Fruit fly (Drosophila melanogaster) whole organism, embryonic: ENCODE results near the gene ida.

Source experiments
- ATbp ChIP-seq: fragments of 200-800 bp; sonication (Bioruptor generic); optimal IDR thresholded peaks from 2 replicates; lab custom pipeline; 2017; ENCODE audit warnings: missing biosample characterization, mild to moderate bottlenecking, missing genetic modification characterization, missing genetic modification reagents
- Asciz ChIP-seq: fragments of 200-800 bp; sonication (Bioruptor generic); optimal IDR thresholded peaks from 2 replicates; lab custom pipeline; 2017; ENCODE audit warnings: missing biosample characterization, mild to moderate bottlenecking, missing genetic modification characterization, missing genetic modification reagents
- Bgb ChIP-seq: fragments of 200-800 bp; sonication (Bioruptor generic); IDR thresholded peaks from 2 replicates; pipeline ENCODE4 v1.3.6; 2022; ENCODE audit warnings: missing biosample characterization, missing genetic modification characterization; ENCODE audit not compliant: partially characterized antibody
- Blimp-1 ChIP-seq: fragments of 200-800 bp; sonication (Bioruptor generic); optimal IDR thresholded peaks from 3 replicates; lab custom pipeline; 2018; ENCODE audit warnings: missing biosample characterization, missing genetic modification characterization, mild to moderate bottlenecking, moderate library complexity, missing genetic modification reagents
- BtbVII ChIP-seq: fragments of 200-800 bp; sonication (Bioruptor generic); optimal IDR thresholded peaks from 3 replicates; lab custom pipeline; 2017; ENCODE audit warnings: missing biosample characterization, mild to moderate bottlenecking, missing genetic modification characterization
- CG10147 ChIP-seq: fragments of 200-800 bp; sonication (Bioruptor generic); optimal IDR thresholded peaks from 2 replicates; lab custom pipeline; 2019; ENCODE audit warnings: missing biosample characterization, mild to moderate bottlenecking, missing genetic modification characterization, moderate library complexity
- CG10543 ChIP-seq: fragments of 200-800 bp; sonication (Bioruptor generic); optimal IDR thresholded peaks from 3 replicates; lab custom pipeline; 2017; ENCODE audit warnings: missing biosample characterization, mild to moderate bottlenecking, missing genetic modification characterization, moderate library complexity
- CG12659 ChIP-seq: fragments of 200-800 bp; sonication (Bioruptor generic); optimal IDR thresholded peaks from 3 replicates; lab custom pipeline; 2017; ENCODE audit warnings: mild to moderate bottlenecking, missing biosample characterization, missing genetic modification reagents, missing genetic modification characterization
- CG1529 ChIP-seq: fragments of 200-800 bp; sonication (Bioruptor generic); optimal IDR thresholded peaks from 3 replicates; lab custom pipeline; 2018; ENCODE audit warnings: missing biosample characterization, missing genetic modification characterization
- CG17359 ChIP-seq: fragments of 200-800 bp; sonication (Bioruptor generic); optimal IDR thresholded peaks from 3 replicates; lab custom pipeline; 2018; ENCODE audit warnings: missing biosample characterization, mild to moderate bottlenecking, missing genetic modification characterization, moderate library complexity
- CG17568 ChIP-seq: fragments of 200-800 bp; sonication (Bioruptor generic); optimal IDR thresholded peaks from 2 replicates; lab custom pipeline; 2018; ENCODE audit warnings: missing biosample characterization, mild to moderate bottlenecking, missing genetic modification characterization, moderate library complexity
- CG2199 ChIP-seq: fragments of 200-800 bp; sonication (Bioruptor generic); IDR thresholded peaks from 3 replicates; pipeline ENCODE4 v1.3.6; 2022; ENCODE audit warnings: missing biosample characterization, missing genetic modification characterization
- CG3281 ChIP-seq: fragments of 200-800 bp; sonication (Bioruptor generic); optimal IDR thresholded peaks from 3 replicates; lab custom pipeline; 2017; ENCODE audit warnings: missing biosample characterization, mild to moderate bottlenecking, missing genetic modification characterization
- CG4730 ChIP-seq: fragments of 200-800 bp; sonication (Bioruptor generic); IDR thresholded peaks from 2 replicates; pipeline ENCODE4 v1.3.6; 2022; ENCODE audit warnings: missing biosample characterization, missing genetic modification characterization
- CG4854 ChIP-seq: fragments of 200-800 bp; sonication (Bioruptor generic); optimal IDR thresholded peaks from 2 replicates; lab custom pipeline; 2016; ENCODE audit warnings: missing biosample characterization, missing genetic modification characterization, inconsistent platforms
- CG6765 ChIP-seq: fragments of 200-800 bp; sonication (Bioruptor generic); optimal IDR thresholded peaks from 3 replicates; lab custom pipeline; 2017; ENCODE audit warnings: missing biosample characterization, mild to moderate bottlenecking, missing genetic modification characterization
- CG6813 ChIP-seq: fragments of 200-800 bp; sonication (Bioruptor generic); optimal IDR thresholded peaks from 2 replicates; lab custom pipeline; 2017; ENCODE audit warnings: missing biosample characterization, missing genetic modification characterization, mild to moderate bottlenecking, moderate library complexity, missing genetic modification reagents
- CG9437 ChIP-seq: fragments of 200-800 bp; sonication (Bioruptor generic); optimal IDR thresholded peaks from 2 replicates; lab custom pipeline; 2018; ENCODE audit warnings: missing biosample characterization, mild to moderate bottlenecking, missing genetic modification characterization
- CTCF ChIP-seq: fragments of 200-800 bp; sonication (Bioruptor generic); optimal IDR thresholded peaks from 2 replicates; lab custom pipeline; 2017; ENCODE audit warnings: missing biosample characterization, mild to moderate bottlenecking, missing genetic modification characterization, moderate library complexity
- Dbx ChIP-seq: fragments of 200-800 bp; sonication (Bioruptor generic); IDR thresholded peaks from 3 replicates; pipeline ENCODE4 v1.3.6; 2022; ENCODE audit warnings: missing biosample characterization, missing genetic modification characterization
- Dfd ChIP-seq, 2 experiments: fragments of >200 bp; optimal IDR thresholded peaks; 2 replicates each; lab custom pipeline; 2017; ENCODE audit warnings: missing biosample characterization in 2 of 2, missing genetic modification characterization in 2 of 2
- Doc2 ChIP-seq: fragments of 200-800 bp; sonication (Bioruptor generic); IDR thresholded peaks from 2 replicates; pipeline ENCODE4 v1.3.6; 2022; ENCODE audit warnings: missing biosample characterization, missing genetic modification characterization
- E2f2 ChIP-seq: fragments of 200-800 bp; sonication (Bioruptor generic); IDR thresholded peaks from 2 replicates; pipeline ENCODE4 v1.3.6; 2022; ENCODE audit warnings: missing biosample characterization, missing genetic modification characterization
- H2.0 ChIP-seq: fragments of 200-800 bp; sonication (Bioruptor generic); IDR thresholded peaks from 2 replicates; pipeline ENCODE4 v1.3.6; 2022; ENCODE audit warnings: missing biosample characterization, missing genetic modification characterization
- HLH4C ChIP-seq: fragments of 200-800 bp; sonication (Bioruptor generic); IDR thresholded peaks from 3 replicates; pipeline ENCODE4 v1.3.6; 2022; ENCODE audit warnings: missing biosample characterization, missing genetic modification characterization; ENCODE audit not compliant: partially characterized antibody
- Hand ChIP-seq: fragments of 200-800 bp; sonication (Bioruptor generic); optimal IDR thresholded peaks from 2 replicates; lab custom pipeline; 2017; ENCODE audit warnings: mild to moderate bottlenecking, missing biosample characterization, missing genetic modification reagents, missing genetic modification characterization
- Hey ChIP-seq: fragments of 200-800 bp; sonication (Bioruptor generic); optimal IDR thresholded peaks from 3 replicates; lab custom pipeline; 2018; ENCODE audit warnings: missing biosample characterization, mild to moderate bottlenecking, missing genetic modification characterization
- Hmr ChIP-seq: fragments of 200-800 bp; sonication (Bioruptor generic); optimal IDR thresholded peaks from 3 replicates; lab custom pipeline; 2017; ENCODE audit warnings: mild to moderate bottlenecking, missing biosample characterization, missing genetic modification reagents, missing genetic modification characterization
- Meics ChIP-seq: fragments of 200-800 bp; sonication (Bioruptor generic); optimal IDR thresholded peaks from 2 replicates; lab custom pipeline; 2017; ENCODE audit warnings: missing biosample characterization, mild to moderate bottlenecking, missing genetic modification characterization
- PHDP ChIP-seq: fragments of 200-800 bp; sonication (Bioruptor generic); optimal IDR thresholded peaks from 3 replicates; lab custom pipeline; 2018; ENCODE audit warnings: missing biosample characterization, mild to moderate bottlenecking, missing genetic modification characterization, moderate library complexity
- Sox102F ChIP-seq: fragments of 200-800 bp; sonication (Bioruptor generic); optimal IDR thresholded peaks from 2 replicates; lab custom pipeline; 2018; ENCODE audit warnings: missing biosample characterization, mild to moderate bottlenecking, missing genetic modification characterization, moderate library complexity
- bowl ChIP-seq: fragments of 200-800 bp; sonication (Bioruptor generic); IDR thresholded peaks from 2 replicates; pipeline ENCODE4 v1.3.6; 2022; ENCODE audit warnings: missing biosample characterization, missing genetic modification characterization
- br ChIP-seq: fragments of >200 bp; optimal IDR thresholded peaks from 2 replicates; lab custom pipeline; 2017
- bsh ChIP-seq, 2 experiments: fragments of 200-800 bp; sonication (Bioruptor generic); optimal IDR thresholded peaks; 2 replicates each; lab custom pipeline; 2017 to 2018; ENCODE audit warnings: mild to moderate bottlenecking in 2 of 2, missing biosample characterization in 2 of 2, missing genetic modification characterization in 2 of 2, moderate library complexity in 1 of 2
- chn ChIP-seq: fragments of 200-800 bp; sonication (Bioruptor generic); optimal IDR thresholded peaks from 2 replicates; lab custom pipeline; 2016; ENCODE audit warnings: missing biosample characterization, missing genetic modification characterization
- ci ChIP-seq: fragments of 200-800 bp; sonication (Bioruptor generic); IDR thresholded peaks from 3 replicates; pipeline ENCODE4 v1.3.6; 2022; ENCODE audit warnings: missing biosample characterization, missing genetic modification characterization
- fd3F ChIP-seq: fragments of 200-800 bp; sonication (Bioruptor generic); optimal IDR thresholded peaks from 2 replicates; lab custom pipeline; 2018; ENCODE audit warnings: missing biosample characterization, mild to moderate bottlenecking, missing genetic modification characterization, moderate library complexity
- gt ChIP-seq: fragments of 200-800 bp; sonication (Bioruptor generic); IDR thresholded peaks from 2 replicates; pipeline ENCODE4 v1.3.6; 2022; ENCODE audit warnings: missing biosample characterization, missing genetic modification characterization
- hbn ChIP-seq: fragments of 200-800 bp; sonication (Bioruptor generic); IDR thresholded peaks from 2 replicates; pipeline ENCODE4 v1.3.6; 2022; ENCODE audit warnings: missing biosample characterization, missing genetic modification characterization; ENCODE audit not compliant: partially characterized antibody
- jumu ChIP-seq: fragments of 200-800 bp; sonication (Bioruptor generic); optimal IDR thresholded peaks from 3 replicates; lab custom pipeline; 2016; ENCODE audit warnings: missing biosample characterization, missing genetic modification characterization
- kni ChIP-seq: fragments of 200-800 bp; sonication (Bioruptor generic); optimal IDR thresholded peaks from 3 replicates; lab custom pipeline; 2017; ENCODE audit warnings: mild to moderate bottlenecking, missing biosample characterization, missing genetic modification reagents, missing genetic modification characterization
- odd ChIP-seq: fragments of 200-800 bp; sonication (Bioruptor generic); optimal IDR thresholded peaks from 2 replicates; lab custom pipeline; 2017; ENCODE audit warnings: missing biosample characterization, mild to moderate bottlenecking, missing genetic modification characterization
- peb ChIP-seq: fragments of 200-800 bp; sonication (Bioruptor generic); IDR thresholded peaks from 2 replicates; pipeline ENCODE4 v1.3.6; 2022; ENCODE audit warnings: missing biosample characterization, missing genetic modification characterization
- run ChIP-seq: fragments of 200-800 bp; sonication (Bioruptor generic); optimal IDR thresholded peaks from 3 replicates; lab custom pipeline; 2018; ENCODE audit warnings: missing biosample characterization, mild to moderate bottlenecking, missing genetic modification characterization
- sens ChIP-seq: fragments of 200-800 bp; sonication (Bioruptor generic); peaks from one replicate; lab custom pipeline; 2016; ENCODE audit warnings: missing biosample characterization, missing genetic modification characterization
- sim ChIP-seq: fragments of 200-800 bp; sonication (Bioruptor generic); IDR thresholded peaks from 2 replicates; pipeline ENCODE4 v1.3.6; 2022; ENCODE audit warnings: missing biosample characterization, missing genetic modification characterization
- slou ChIP-seq: fragments of 200-800 bp; sonication (Bioruptor generic); optimal IDR thresholded peaks from 3 replicates; lab custom pipeline; 2016; ENCODE audit warnings: missing biosample characterization, missing genetic modification characterization
- sob ChIP-seq: fragments of 200-800 bp; sonication (Bioruptor generic); IDR thresholded peaks from 2 replicates; pipeline ENCODE4 v1.3.6; 2022; ENCODE audit warnings: missing biosample characterization, missing genetic modification characterization
- tap ChIP-seq: fragments of 200-800 bp; optimal IDR thresholded peaks from 3 replicates; lab custom pipeline; 2019; ENCODE audit warnings: missing biosample characterization, mild to moderate bottlenecking, missing genetic modification characterization, moderate library complexity
- tio ChIP-seq: fragments of 200-800 bp; sonication (Bioruptor generic); optimal IDR thresholded peaks from 2 replicates; lab custom pipeline; 2017; ENCODE audit warnings: missing biosample characterization, missing genetic modification characterization, inconsistent platforms
- trh ChIP-seq: fragments of 200-800 bp; sonication (Bioruptor generic); optimal IDR thresholded peaks from 2 replicates; lab custom pipeline; 2016; ENCODE audit warnings: missing biosample characterization, missing genetic modification characterization
- ttk ChIP-seq: fragments of 200-800 bp; sonication (Bioruptor generic); IDR thresholded peaks from 2 replicates; pipeline ENCODE4 v2.1.2; 2022; ENCODE audit warnings: missing biosample characterization, missing genetic modification characterization

Gene ida

dm6 chr3L:3930930-3931329, 25.8 kb downstream of the ida start:
- TF ChIP-seq ci (0 out of 3 replicates have a peak, but pooled peaks have one; percentile 43), ttk (GFP tag; lab: Robert Waterston, UW) (no peak), HLH4C (GFP tag; lab: Robert Waterston, UW) (0 out of 3 replicates have a peak, but pooled peaks have one; percentile 33), PHDP (tag; lab: Kevin White, UChicago) (peak; percentile 20), Blimp-1 (peak; percentile 29), sens (GFP tag; lab: Kevin White, UChicago) (peak; percentile 84), CG2199 (GFP tag; lab: Robert Waterston, UW) (peak; percentile 79; the same call in 1 of the 3 replicates), BtbVII (peak; percentile 29), Asciz (GFP tag; lab: Kevin White, UChicago) (peak; percentile 8), ATbp (GFP tag; lab: Kevin White, UChicago) (peak; percentile 26), CG6813 (no peak), E2f2 (GFP tag; lab: Robert Waterston, UW) (no peak), run (tag; lab: Kevin White, UChicago) (no peak), CG12659 (peak; percentile 26), chn (GFP tag; lab: Kevin White, UChicago) (no peak), CG17359 (tag; lab: Kevin White, UChicago) (peak; percentile 2), Bgb (GFP tag; lab: Robert Waterston, UW) (peak; percentile 31; the same call in 1 of the 2 replicates), CG17568 (GFP tag; lab: Kevin White, UChicago) (peak; percentile 16), bsh (GFP tag; optimal IDR thresholded peaks at IDR 0.05; lab: Kevin White, UChicago) (peak in 1 of 2 experiments; percentile 18), tio (peak; percentile 37), CG9437 (peak; percentile 15), CTCF (GFP tag; lab: Kevin White, UChicago) (peak; percentile 30)

dm6 chr3L:3931778-3932177, 26.6 kb downstream of the ida start:
- TF ChIP-seq gt (GFP tag; lab: Robert Waterston, UW) (no peak), CG10543 (GFP tag; lab: Kevin White, UChicago) (peak; percentile 6), fd3F (GFP tag; lab: Kevin White, UChicago) (peak; percentile 0), kni (GFP tag; lab: Kevin White, UChicago) (no peak), sim (GFP tag; lab: Robert Waterston, UW) (no peak), Meics (GFP tag; lab: Kevin White, UChicago) (no peak), tap (tag; lab: Kevin White, UChicago) (no peak), sob (GFP tag; lab: Robert Waterston, UW) (no peak), odd (GFP tag; lab: Kevin White, UChicago) (no peak), CG17568 (GFP tag; lab: Kevin White, UChicago) (no peak), jumu (GFP tag; lab: Kevin White, UChicago) (no peak), Dfd (GFP tag; optimal IDR thresholded peaks at IDR 0.05; lab: Kevin White, UChicago) (no peak), br (lab: Kevin White, UChicago) (no peak), Hand (GFP tag; lab: Kevin White, UChicago) (no peak), CG3281 (GFP tag; lab: Kevin White, UChicago) (no peak), CG6765 (peak; percentile 41), trh (GFP tag; lab: Kevin White, UChicago) (no peak), Dbx (GFP tag; lab: Robert Waterston, UW) (no peak), bowl (GFP tag; lab: Robert Waterston, UW) (no peak), Sox102F (GFP tag; lab: Kevin White, UChicago) (no peak), Doc2 (GFP tag; lab: Robert Waterston, UW) (no peak), H2.0 (GFP tag; lab: Robert Waterston, UW) (no peak), hbn (GFP tag; lab: Robert Waterston, UW) (no peak), Hmr (GFP tag; lab: Kevin White, UChicago) (peak; percentile 52), slou (GFP tag; lab: Kevin White, UChicago) (no peak), CG10147 (no peak), CG4730 (GFP tag; lab: Robert Waterston, UW) (no peak), CG1529 (no peak), peb (GFP tag; lab: Robert Waterston, UW) (no peak), CG4854 (no peak), Hey (no peak)
